Fruit fly (Drosophila melanogaster) whole organism, larva: Measurements from ENCODE around the gene inaF-B.
"Not testable (repeated sequence)": the region's sequence is repeated elsewhere in the genome, so short reads cannot be mapped to it uniquely, and the experiment has no call there.

ENCODE experiments used
- noc ChIP-seq: fragments of 200-800 bp; sonication (Bioruptor generic); optimal IDR thresholded peaks from 3 replicates; lab custom pipeline; 2019; ENCODE audit warnings: missing biosample characterization, mild to moderate bottlenecking, missing genetic modification characterization, moderate library complexity

Gene inaF-B

DNA sequence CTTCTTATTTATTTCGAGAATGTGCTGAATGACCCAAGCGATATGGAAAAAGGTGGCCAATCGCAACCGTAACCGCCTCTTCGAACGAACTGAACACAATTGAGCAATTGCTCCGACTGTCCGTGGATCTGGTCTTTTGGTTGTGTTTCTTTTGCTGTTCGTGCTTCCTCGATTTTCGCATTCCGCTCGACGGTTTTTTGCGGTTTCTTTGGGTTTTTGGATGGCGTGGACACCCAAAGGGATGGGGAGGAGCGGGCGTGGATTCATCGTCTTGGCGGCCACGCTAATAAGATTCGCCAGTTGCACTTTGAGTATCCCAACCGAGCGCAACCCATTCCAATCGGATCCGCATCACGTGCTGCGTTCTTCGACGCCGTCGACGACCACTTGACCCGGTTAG, at the start of gene inaF-B:
Gene inaF-B (minus strand): TSS at position 101 of the 400 bp plus-strand sequence.
- TF ChIP-seq noc (tag; lab: Kevin White, UChicago), result no peak

DNA sequence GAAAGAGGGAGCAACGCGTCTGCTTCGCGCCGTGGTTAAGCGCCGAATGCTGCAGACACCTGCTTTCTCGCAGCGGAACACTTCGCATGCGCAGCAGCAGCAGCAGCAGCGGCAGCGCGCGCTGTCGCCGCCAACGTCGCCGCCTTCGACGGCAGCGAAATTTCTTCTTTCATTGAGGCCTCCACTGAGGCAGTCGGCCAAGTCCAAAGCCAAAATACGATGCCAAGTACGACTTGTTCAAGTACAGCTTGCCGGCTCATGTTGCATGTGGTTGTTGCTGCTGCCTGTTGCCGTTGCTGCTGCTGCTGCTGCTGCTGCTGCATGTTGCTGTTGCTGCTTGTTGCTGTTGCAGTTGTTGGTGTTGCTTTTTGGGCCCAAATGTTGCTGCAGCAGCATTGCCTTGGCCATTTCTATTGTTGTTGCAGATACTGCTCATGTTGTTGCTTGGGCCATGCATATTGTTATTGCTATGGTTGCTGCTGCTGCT, 46.2 kb upstream of the inaF-B start, which contains the start of gene dy:
Gene dy (minus strand): TSS at position 51 of the 487 bp plus-strand sequence.
- TF ChIP-seq noc (tag; lab: Kevin White, UChicago), result no peak

DNA sequence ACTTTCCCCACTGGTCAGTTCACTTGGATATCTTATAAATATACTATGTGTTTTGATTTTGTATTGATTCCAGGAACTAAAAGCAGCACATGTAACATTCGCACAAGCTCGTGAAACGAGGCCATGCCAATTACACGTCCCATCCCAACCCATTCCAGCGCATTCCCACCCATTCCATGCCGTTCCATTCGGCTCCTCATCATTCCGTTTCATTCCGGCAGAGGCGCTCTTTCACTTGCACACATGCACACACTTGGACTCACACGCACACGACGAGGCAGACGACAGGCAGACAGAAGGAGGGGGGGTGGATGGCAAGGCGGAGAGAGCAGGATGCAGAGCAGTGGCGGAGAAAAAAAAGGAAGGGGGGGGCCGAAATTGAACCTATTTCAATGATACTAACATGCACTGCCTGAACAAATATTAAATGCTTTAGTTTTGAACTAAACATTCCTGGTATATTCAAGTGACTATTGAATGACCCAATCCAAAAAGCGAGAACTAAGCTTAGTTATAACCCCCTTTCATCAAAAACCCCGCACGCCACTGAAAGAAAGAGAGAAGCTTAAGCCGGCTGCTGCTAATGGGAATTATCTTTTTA, 43.5 kb upstream of the inaF-B start:
- no peak for TF ChIP-seq noc (tag; lab: Kevin White, UChicago)

DNA sequence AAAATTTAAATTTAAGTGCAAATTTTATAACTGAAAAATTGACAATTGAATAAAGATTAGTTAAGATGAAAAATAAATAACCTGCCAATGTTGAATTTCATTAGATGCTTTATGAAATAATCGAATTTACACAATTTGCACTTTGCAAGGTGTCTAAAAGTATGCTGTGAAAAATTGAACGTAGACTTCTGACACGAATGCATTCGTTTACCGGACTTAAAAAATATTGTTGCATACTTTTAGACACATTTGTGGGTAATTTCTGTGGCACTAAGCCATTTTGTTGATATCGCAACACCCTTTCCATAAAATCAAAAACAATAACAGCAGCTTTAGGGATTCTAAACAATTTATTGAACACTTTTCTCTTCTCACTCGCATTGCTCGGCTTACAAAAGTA, 36.9 kb upstream of the inaF-B start:
- TF ChIP-seq noc (tag; lab: Kevin White, UChicago), result no peak

DNA sequence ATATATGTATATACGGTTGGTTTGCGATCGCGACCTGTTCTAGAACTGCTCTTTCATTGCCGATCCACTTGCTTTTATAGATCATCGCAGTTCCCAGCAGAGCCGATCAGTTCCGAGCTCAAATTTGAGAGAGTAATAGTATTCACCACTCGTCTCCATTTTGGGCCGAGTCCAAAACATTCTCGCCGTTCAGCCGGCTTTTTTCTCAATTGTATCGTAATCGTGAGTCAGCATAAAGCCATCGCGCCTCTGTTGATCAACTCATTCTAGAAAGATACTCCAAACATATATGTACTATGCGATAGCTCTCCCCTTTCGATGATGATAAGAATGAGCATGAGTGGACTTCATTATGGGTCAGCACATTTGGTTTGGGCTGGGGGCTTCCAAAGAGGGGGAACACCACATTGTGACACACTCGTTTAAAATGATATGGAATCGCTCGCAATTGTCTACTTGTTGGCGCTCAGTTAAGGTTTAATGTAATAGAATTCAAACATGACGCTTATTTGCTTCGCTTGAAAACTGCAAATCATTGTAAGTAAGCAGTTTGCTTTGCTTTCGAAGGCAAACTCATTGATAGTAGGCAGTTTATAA, 32.1 kb upstream of the inaF-B start, which contains the start of gene CG9360:
Gene CG9360 (minus strand): TSS at position 51 of the 597 bp plus-strand sequence.
- TF ChIP-seq noc (tag; lab: Kevin White, UChicago), result no peak

DNA sequence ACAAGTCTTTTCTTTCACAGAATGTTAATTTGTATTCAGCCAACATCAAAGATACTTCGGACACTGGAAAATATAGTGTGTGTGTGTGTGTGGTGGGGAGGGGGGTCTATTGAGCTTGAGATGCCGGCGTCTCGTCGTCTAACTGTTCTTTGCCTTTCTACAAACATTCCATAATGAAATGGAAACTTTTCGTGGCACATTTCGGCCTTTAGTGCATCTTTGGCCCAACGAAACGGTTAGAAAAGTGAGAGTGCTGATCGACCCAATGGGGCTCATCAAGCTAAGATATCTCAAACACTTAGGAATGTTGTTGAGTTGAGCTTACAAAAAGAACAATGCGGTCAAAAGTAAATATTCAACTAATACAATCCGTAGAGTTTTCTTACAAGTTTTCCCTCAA, 24.3 kb upstream of the inaF-B start:
- no peak for TF ChIP-seq noc (tag; lab: Kevin White, UChicago)

DNA sequence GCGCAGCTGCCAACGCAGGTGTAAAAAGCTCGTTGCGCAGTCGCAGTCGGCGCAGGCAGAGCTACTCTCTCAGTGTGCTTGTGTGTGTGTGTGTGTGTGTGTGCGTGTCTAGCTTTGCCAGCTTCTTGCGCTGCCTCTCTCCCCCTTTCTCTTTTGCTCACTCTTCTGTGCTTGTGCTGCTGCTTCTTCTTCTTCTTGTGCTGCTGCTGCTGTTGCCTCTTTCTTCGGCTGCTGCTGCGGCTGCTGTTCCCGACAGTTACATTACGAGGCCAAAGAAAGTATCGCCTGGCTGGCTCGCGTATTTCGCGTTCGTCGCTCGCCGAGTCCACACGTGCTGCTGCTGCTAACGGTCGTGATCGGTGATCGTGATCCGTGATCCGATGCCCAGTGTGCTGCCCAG, 21.4 kb upstream of the inaF-B start, which contains the start of gene m:
Gene m (plus strand): TSS at position 301 of the 400 bp plus-strand sequence.
- not testable (repeated sequence) for TF ChIP-seq noc (tag; lab: Kevin White, UChicago)

DNA sequence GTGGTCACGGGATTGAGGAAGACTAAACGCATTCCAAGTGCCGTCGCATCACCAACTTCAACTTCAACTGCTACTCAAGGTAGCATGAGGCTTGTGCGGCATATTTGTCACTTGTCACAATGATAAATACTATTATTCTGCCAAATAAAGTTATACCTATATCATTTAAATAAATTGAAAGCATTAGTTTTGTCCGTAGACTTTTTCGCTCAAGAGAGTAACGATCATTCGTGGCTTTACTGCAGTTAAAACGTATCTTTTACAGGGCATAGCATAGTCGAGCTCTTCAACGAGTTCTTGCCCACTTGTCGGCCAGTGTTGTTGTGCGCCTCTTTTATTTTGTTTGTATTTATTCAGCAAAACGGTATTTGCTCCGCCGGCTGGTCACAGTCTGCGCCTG, 3.9 kb upstream of the inaF-B start:
- TF ChIP-seq noc (tag; lab: Kevin White, UChicago), result no peak

DNA sequence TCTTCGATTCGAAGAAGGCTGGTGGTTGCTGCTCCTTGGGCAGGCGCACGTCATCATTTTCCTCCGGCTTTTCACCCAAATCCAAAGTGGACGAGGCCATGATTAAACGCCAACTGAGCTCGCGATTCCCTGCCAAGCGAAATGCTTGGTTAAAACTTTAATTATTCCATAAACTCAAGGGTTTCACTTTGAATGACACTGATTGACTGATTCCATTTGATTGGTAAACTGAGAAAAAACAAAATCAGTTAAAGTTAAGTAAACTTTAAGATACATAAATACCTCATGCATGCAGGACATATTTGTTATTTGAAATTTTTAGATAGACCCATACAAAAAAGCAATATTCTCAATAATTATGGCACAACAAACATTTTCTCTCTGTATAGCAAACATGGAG, 1.2 kb upstream of the inaF-B start, which contains the start of gene inaF-A:
Gene inaF-A (minus strand): TSS at position 101 of the 400 bp plus-strand sequence.
- no peak for TF ChIP-seq noc (tag; lab: Kevin White, UChicago)

DNA sequence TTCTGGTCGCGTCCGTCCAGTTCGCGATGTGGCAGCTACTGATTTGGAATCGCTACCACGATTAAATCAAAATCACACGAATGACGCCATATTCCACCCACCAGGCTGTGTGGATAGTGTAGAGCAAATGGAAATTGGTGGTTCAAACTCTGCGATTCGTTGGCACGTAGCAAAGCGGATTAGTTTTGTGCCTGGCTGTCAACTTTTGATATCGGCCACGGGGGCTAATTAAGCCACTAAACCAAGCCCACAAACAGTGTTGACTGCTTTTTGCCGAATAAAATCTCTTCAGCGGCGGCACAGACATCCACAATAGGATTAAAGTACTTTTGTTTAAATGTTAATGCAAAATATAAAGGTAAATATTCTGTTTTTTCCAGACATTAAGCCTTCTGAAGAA, 905 bp downstream of the inaF-B start, which contains the start of gene inaF-C:
Gene inaF-C (minus strand): TSS at position 101 of the 400 bp plus-strand sequence.
- TF ChIP-seq noc (tag; lab: Kevin White, UChicago), result no peak

DNA sequence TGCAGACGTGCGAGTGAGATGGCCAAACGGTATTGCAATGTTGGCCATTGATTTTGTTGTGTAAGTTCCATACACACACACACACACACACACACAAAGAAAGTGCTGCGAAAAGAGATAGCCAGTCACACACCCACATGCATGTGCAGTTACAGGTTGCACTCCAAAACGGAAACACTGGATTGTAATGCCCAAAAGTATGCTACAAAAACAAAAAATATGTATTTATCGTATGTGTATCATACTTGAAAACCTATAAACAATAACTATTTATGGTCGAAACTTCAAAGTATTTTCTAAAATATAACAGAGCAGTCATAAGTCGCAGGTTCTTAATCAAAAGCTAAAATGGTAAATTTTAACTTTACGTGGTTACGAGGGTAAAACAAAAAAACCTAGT, 2.6 kb downstream of the inaF-B start:
- TF ChIP-seq noc (tag; lab: Kevin White, UChicago), result no peak

DNA sequence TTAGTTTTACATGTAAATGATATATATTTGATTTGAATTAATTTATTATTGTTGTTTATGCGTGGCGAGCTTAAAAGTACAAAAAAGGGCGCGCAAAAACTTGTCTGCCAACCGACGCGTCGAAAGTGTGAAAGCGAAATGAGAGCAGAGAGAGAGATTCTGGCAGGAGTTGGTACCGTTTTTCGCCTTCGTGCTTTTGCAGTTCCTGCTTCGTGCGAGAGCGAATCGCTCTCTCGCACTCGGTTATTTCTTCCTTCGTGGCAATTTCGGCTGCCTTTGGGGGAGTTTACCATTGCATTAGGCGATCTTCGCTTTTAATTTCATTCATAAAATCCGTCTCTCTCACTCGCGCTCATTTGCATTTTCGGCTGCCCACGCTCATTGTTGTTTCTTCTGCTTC, 3.6 kb downstream of the inaF-B start, which contains the start of gene inaF-D:
Gene inaF-D (minus strand): TSS at position 101 of the 400 bp plus-strand sequence.
- no peak for TF ChIP-seq noc (tag; lab: Kevin White, UChicago)

DNA sequence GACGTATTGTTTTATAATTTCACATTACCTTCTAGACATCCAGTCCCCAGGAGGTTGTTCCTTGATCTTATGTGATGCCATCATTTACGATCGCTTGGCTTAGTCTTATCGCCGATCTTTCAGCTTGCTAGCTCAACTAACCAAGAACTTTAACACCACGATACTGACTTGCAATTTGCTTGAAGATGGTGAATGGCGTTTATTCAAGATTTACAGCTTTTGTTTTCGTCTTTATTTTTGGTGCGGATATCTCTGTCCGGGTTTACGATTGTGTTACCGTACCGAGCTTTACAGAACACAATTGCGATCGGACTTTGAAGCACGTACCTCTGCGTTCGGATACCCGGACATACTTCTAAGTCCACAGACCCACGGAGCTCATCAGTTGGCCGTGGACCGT, 8.6 kb downstream of the inaF-B start, which contains the start of gene CG15221:
Gene CG15221 (plus strand): TSS at position 301 of the 400 bp plus-strand sequence.
- no peak for TF ChIP-seq noc (tag; lab: Kevin White, UChicago)

DNA sequence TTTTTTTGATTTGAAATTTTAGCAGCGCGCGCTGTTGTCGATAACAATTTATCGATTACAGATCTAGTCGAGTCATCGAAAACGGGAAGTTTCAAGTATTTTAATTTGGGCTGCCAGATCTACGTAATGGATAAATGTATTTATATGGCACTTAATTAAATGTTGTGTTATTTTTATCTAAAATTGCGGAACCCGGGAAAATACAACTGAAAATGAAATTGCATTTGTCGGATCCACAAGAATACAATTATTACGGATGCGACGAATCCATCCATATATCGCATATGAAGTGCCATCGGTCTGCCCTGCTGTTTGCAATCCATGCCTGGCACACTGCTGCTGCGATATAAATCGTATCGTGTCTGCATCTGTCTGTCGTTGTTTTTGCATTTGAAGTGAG, 12.4 kb downstream of the inaF-B start, which contains the start of gene Tango10:
Gene Tango10 (plus strand): TSS at position 108 of the 400 bp plus-strand sequence.
- TF ChIP-seq noc (tag; lab: Kevin White, UChicago), result peak; percentile 61

DNA sequence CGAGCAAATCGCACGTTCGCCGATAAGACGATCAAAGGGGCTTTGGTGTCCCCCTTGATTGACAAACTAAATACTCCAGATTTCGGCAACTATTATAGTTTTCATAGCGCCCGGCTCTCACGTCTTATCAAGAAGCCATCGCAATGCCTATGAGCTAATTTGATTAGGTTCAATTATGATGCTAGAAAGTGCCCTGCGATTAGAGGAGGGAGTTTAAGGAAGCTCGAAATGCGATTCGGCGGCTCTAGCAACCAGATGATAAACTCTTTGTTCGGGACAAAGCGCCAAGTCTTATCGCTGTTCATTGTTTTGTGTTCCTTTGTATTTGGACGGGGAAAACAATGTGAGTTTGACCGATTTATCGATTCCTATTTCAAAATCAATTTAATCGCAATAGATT, 14.7 kb downstream of the inaF-B start:
- TF ChIP-seq noc (tag; lab: Kevin White, UChicago), result peak; percentile 43

DNA sequence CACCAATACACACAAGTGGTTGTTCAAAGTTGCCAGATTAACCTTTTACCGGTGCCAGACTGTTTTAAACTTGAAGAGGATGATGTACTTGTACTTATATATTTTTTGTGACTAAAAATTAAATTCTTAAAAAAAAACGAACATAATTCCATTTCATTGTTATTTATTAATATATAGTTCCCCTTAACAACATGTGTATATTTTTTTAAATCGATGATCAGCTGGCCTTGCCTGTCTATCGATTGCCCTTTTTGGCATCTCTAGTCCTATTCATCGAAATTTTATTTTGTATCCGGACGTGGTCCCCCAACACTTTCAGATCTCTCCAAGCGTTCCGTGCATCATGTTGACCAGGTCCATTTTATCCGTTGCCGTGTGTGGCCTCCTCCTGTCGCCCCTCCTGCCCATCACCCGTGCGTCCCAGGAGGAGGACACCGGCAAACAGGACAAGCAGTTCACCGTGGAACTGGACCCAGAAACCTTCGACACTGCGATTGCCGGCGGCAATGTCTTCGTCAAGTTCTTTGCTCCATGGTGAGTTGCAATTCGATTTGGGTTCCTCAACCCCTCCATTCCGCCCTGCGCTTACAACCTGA, 15.7 kb downstream of the inaF-B start, which contains the start of gene prtp:
Gene prtp (plus strand): TSS at position 26 of the 596 bp plus-strand sequence.
- TF ChIP-seq noc (tag; lab: Kevin White, UChicago), result no peak
